Worm (Caenorhabditis elegans) whole organism, L1 larva: Measurements from ENCODE around the gene F19F10.14.

Experiments
- C04F5.9 ChIP-seq: sonication (generic microtip); optimal IDR thresholded peaks from 2 replicates; lab custom pipeline; 2016; ENCODE audit warnings: missing genetic modification characterization, missing compliant biosample characterization
- C16A3.4 ChIP-seq: fragments of 150-350 bp; optimal IDR thresholded peaks from 2 replicates; lab custom pipeline; 2014; ENCODE audit warnings: missing biosample characterization, missing genetic modification characterization
- Y116A8C.19 ChIP-seq: sonication (generic microtip); optimal IDR thresholded peaks from 2 replicates; lab custom pipeline; 2016; ENCODE audit warnings: missing compliant biosample characterization, missing genetic modification characterization, borderline replicate concordance
- aha-1 ChIP-seq: fragments of 150-350 bp; optimal IDR thresholded peaks from 2 replicates; lab custom pipeline; 2014; ENCODE audit warnings: missing biosample characterization, missing genetic modification characterization
- ama-1 ChIP-seq: fragments of 150-350 bp; optimal IDR thresholded peaks from 2 replicates; lab custom pipeline; 2014
- blmp-1 ChIP-seq: fragments of 150-350 bp; optimal IDR thresholded peaks from 2 replicates; lab custom pipeline; 2014; ENCODE audit warnings: missing biosample characterization, missing genetic modification characterization
- ceh-82 ChIP-seq, 3 experiments: fragments of 150-350 bp in 1 of 3; sonication (generic microtip) in 2 of 3; optimal IDR thresholded peaks; 2 replicates each; lab custom pipeline; 2014 to 2017; ENCODE audit warnings: missing biosample characterization in 3 of 3, missing genetic modification characterization in 3 of 3
- dpl-1 ChIP-seq, 3 experiments: fragments of 150-350 bp in 2 of 3; sonication (generic microtip) in 1 of 3; optimal IDR thresholded peaks; 2 replicates each; lab custom pipeline; 2014 to 2017; ENCODE audit warnings: missing biosample characterization in 3 of 3, missing genetic modification characterization in 3 of 3, missing genetic modification reagents in 3 of 3
- dsc-1 ChIP-seq: sonication (generic microtip); optimal IDR thresholded peaks from 2 replicates; lab custom pipeline; 2016; ENCODE audit warnings: mild to moderate bottlenecking, missing genetic modification characterization, missing compliant biosample characterization
- efl-1 ChIP-seq, 4 experiments: fragments of 150-350 bp; optimal IDR thresholded peaks in 3 of 4; peaks in 1 of 4; 1 replicate in 1 of 4; 2 replicates in 3 of 4; lab custom pipeline; 2014; ENCODE audit warnings: missing biosample characterization in 2 of 4, missing genetic modification characterization in 2 of 4, missing genetic modification reagents in 2 of 4
- elt-2 ChIP-seq: sonication (generic microtip); optimal IDR thresholded peaks from 2 replicates; lab custom pipeline; 2016; ENCODE audit warnings: missing genetic modification characterization, mild to moderate bottlenecking, inconsistent platforms, missing compliant biosample characterization, missing genetic modification reagents
- fkh-10 ChIP-seq: sonication (generic microtip); optimal IDR thresholded peaks from 2 replicates; lab custom pipeline; 2017; ENCODE audit warnings: missing biosample characterization, missing genetic modification reagents, missing genetic modification characterization
- fkh-4 ChIP-seq: sonication (generic microtip); optimal IDR thresholded peaks from 2 replicates; lab custom pipeline; 2016; ENCODE audit warnings: missing compliant biosample characterization, missing genetic modification characterization, borderline replicate concordance
- grh-1 ChIP-seq: fragments of 200-800 bp; sonication (Bioruptor generic); IDR thresholded peaks from 2 replicates; pipeline ENCODE4 v1.3.6; 2022; ENCODE audit warnings: missing genetic modification reagents, missing genetic modification characterization, missing compliant biosample characterization
- hlh-17 ChIP-seq: fragments of 200-800 bp; sonication (Bioruptor generic); optimal IDR thresholded peaks from 2 replicates; lab custom pipeline; 2018; ENCODE audit warnings: missing genetic modification characterization, mild to moderate bottlenecking, missing compliant biosample characterization, moderate library complexity, borderline replicate concordance
- irx-1 ChIP-seq: sonication (generic microtip); optimal IDR thresholded peaks from 2 replicates; lab custom pipeline; 2016; ENCODE audit warnings: missing genetic modification characterization, missing compliant biosample characterization
- jun-1 ChIP-seq: fragments of 150-350 bp; optimal IDR thresholded peaks from 2 replicates; lab custom pipeline; 2014; ENCODE audit warnings: missing biosample characterization, missing genetic modification reagents, missing genetic modification characterization
- lin-15B ChIP-seq: fragments of 150-350 bp; sonication (generic microtip); optimal IDR thresholded peaks from 3 replicates; lab custom pipeline; 2014; ENCODE audit warnings: missing biosample characterization, missing genetic modification characterization
- lin-35 ChIP-seq, 2 experiments: fragments of 150-350 bp; optimal IDR thresholded peaks; 2 replicates each; lab custom pipeline; 2014; ENCODE audit warnings: missing biosample characterization in 2 of 2, missing genetic modification characterization in 2 of 2, missing genetic modification reagents in 2 of 2
- lir-3 ChIP-seq: sonication (generic microtip); optimal IDR thresholded peaks from 2 replicates; lab custom pipeline; 2016; ENCODE audit warnings: mild to moderate bottlenecking, missing genetic modification characterization, moderate library complexity, missing compliant biosample characterization; ENCODE audit not compliant: poor library complexity
- lsy-2 ChIP-seq, 2 experiments: fragments of 150-350 bp; optimal IDR thresholded peaks; 2 replicates each; lab custom pipeline; 2014; ENCODE audit warnings: missing biosample characterization in 2 of 2, missing genetic modification characterization in 2 of 2
- mab-9 ChIP-seq: fragments of 200-800 bp; sonication (Bioruptor generic); IDR thresholded peaks from 2 replicates; pipeline ENCODE4 v1.3.6; 2022; ENCODE audit warnings: missing genetic modification reagents, missing genetic modification characterization, missing compliant biosample characterization
- nhr-11 ChIP-seq: fragments of 150-350 bp; optimal IDR thresholded peaks from 2 replicates; lab custom pipeline; 2014; ENCODE audit warnings: missing biosample characterization, missing genetic modification characterization
- nhr-12 ChIP-seq: sonication (generic microtip); optimal IDR thresholded peaks from 2 replicates; lab custom pipeline; 2017; ENCODE audit warnings: missing biosample characterization, missing genetic modification characterization
- nhr-19 ChIP-seq: fragments of 200-800 bp; sonication (Bioruptor generic); conservative IDR thresholded peaks from 2 replicates; pipeline ENCODE4 v1.3.6; 2022; ENCODE audit warnings: missing genetic modification characterization, missing compliant biosample characterization
- nhr-20 ChIP-seq: sonication (generic microtip); optimal IDR thresholded peaks from 2 replicates; lab custom pipeline; 2016; ENCODE audit warnings: mild to moderate bottlenecking, missing genetic modification characterization, missing compliant biosample characterization
- nhr-28 ChIP-seq: fragments of 150-350 bp; optimal IDR thresholded peaks from 2 replicates; lab custom pipeline; 2014; ENCODE audit warnings: missing biosample characterization, missing genetic modification characterization
- nhr-77 ChIP-seq: fragments of 150-350 bp; optimal IDR thresholded peaks from 2 replicates; lab custom pipeline; 2014; ENCODE audit warnings: missing biosample characterization, missing genetic modification characterization
- nhr-85 ChIP-seq: sonication (generic microtip); peaks from one replicate; lab custom pipeline; 2016; ENCODE audit warnings: missing genetic modification characterization, inconsistent platforms, missing compliant biosample characterization
- nhr-90 ChIP-seq: sonication (generic microtip); optimal IDR thresholded peaks from 2 replicates; lab custom pipeline; 2016; ENCODE audit warnings: mild to moderate bottlenecking, missing genetic modification characterization, missing compliant biosample characterization; ENCODE audit not compliant: poor library complexity
- pag-3 ChIP-seq: sonication (generic microtip); optimal IDR thresholded peaks from 2 replicates; lab custom pipeline; 2017; ENCODE audit warnings: missing genetic modification characterization, mild to moderate bottlenecking, missing compliant biosample characterization, antibody characterized with exemption, borderline replicate concordance; ENCODE audit not compliant: insufficient read depth
- pax-3 ChIP-seq: fragments of 200-800 bp; sonication (Bioruptor generic); optimal IDR thresholded peaks from 2 replicates; lab custom pipeline; 2018; ENCODE audit warnings: mild to moderate bottlenecking, missing genetic modification characterization, moderate library complexity, missing compliant biosample characterization
- sptf-1 ChIP-seq: fragments of 150-350 bp; optimal IDR thresholded peaks from 2 replicates; lab custom pipeline; 2014; ENCODE audit warnings: missing biosample characterization, missing genetic modification characterization
- tlp-1 ChIP-seq: fragments of 150-350 bp; optimal IDR thresholded peaks from 2 replicates; lab custom pipeline; 2014; ENCODE audit warnings: missing biosample characterization, missing genetic modification characterization
- vab-15 ChIP-seq: sonication (generic microtip); optimal IDR thresholded peaks from 2 replicates; lab custom pipeline; 2017; ENCODE audit warnings: missing genotype, mild to moderate bottlenecking, missing genetic modification characterization, missing compliant biosample characterization
- xbp-1 ChIP-seq: sonication (generic microtip); optimal IDR thresholded peaks from 2 replicates; lab custom pipeline; 2016; ENCODE audit warnings: missing genetic modification characterization, missing compliant biosample characterization
- ztf-11 ChIP-seq, 2 experiments: sonication (generic microtip); optimal IDR thresholded peaks; 2 replicates each; lab custom pipeline; 2016 to 2017; ENCODE audit warnings: missing genetic modification characterization in 2 of 2, missing biosample characterization in 1 of 2, missing compliant biosample characterization in 1 of 2

F19F10.14 gene

DNA sequence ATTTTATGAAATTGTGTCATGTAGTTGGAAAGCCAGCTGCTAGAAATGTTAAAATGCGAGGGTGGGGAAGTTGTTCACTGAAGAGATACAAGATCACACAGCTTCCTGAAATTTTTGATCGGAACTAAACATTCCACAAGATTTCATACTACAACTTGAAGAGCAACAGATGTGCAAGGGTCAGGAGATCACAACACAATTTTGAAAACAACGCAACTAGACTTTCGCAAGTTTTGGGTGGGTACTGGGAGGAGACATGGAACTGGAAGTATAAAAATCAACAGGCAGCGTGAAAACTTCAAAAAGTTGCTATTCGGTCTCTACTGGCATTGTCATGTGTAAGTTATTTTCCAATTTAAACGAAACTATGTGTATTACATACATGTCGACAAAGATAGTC lies 19.0 kb downstream of the F19F10.14 start, which contains the start of gene F19F10.3:
Gene F19F10.3, plus strand, starts transcription at position 301 of the 400 bp plus-strand sequence.
- peak; percentile 23 for TF ChIP-seq dsc-1 (tag; lab: Kevin White, UChicago)
- TF ChIP-seq ztf-11 (tag; optimal IDR thresholded peaks at IDR 0.05; lab: Kevin White, UChicago): no peak
- TF ChIP-seq irx-1 (tag; lab: Kevin White, UChicago): no peak

DNA sequence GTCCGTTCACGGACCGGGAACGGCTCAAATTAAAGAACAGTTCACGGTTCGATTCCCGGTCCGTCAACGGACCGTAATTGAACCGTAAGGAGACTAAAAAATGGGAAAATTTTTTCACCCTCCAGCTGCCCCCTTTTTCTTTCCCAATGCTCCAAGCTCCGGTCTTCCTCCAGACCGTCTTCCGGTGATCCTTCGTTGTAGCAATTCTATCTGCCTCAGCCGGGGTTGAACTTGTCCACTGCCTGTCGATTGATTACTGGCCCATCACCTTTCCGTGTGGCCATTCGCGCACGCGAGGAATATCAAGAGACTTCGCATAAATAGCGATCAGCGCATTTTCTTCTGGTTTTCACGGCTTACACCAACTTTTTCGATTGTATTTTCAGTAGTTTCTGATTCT lies 22.4 kb downstream of the F19F10.14 start:
- TF ChIP-seq nhr-19 (GFP tag; lab: Robert Waterston, UW) (peak; percentile 36), nhr-90 (peak; percentile 10), grh-1 (0 out of 2 replicates have a peak, but pooled peaks have one; percentile 30), nhr-85 (tag; lab: Kevin White, UChicago) (peak; percentile 52)

DNA sequence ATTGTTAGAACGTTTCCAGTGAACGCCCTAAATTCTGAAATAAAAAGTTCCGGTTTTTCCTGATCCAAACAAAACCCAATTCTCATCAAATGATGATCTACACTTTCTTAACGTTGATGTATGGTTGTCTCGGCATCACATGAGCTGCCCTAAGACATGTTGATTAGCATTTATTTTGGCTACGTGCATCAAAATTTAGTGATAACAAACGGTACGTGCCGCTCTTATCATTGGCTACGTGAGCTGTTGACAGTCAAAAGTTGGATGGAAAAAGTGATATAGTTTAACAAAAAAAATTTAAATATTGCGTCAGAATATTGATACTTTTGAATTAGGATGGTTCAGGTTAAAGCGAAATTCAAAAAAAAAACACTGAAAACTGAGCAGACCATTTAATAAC lies 22.8 kb downstream of the F19F10.14 start:
- TF ChIP-seq pax-3 (tag; lab: Kevin White, UChicago): no peak
- TF ChIP-seq lin-35 (GFP tag; optimal IDR thresholded peaks at IDR 0.05; lab: Kevin White, UChicago): peak in 1 of 2 experiments; percentile 6
- peak; percentile 88 for TF ChIP-seq elt-2
- no peak for TF ChIP-seq nhr-28 (tag; lab: Kevin White, UChicago)
- TF ChIP-seq efl-1 (optimal IDR thresholded peaks at IDR 0.05; lab: Kevin White, UChicago): no peak
- no peak for TF ChIP-seq efl-1 (GFP tag; optimal IDR thresholded peaks at IDR 0.05 in 1 of 2; lab: Kevin White, UChicago)
- no peak for TF ChIP-seq ztf-11 (tag; optimal IDR thresholded peaks at IDR 0.05; lab: Kevin White, UChicago)

DNA sequence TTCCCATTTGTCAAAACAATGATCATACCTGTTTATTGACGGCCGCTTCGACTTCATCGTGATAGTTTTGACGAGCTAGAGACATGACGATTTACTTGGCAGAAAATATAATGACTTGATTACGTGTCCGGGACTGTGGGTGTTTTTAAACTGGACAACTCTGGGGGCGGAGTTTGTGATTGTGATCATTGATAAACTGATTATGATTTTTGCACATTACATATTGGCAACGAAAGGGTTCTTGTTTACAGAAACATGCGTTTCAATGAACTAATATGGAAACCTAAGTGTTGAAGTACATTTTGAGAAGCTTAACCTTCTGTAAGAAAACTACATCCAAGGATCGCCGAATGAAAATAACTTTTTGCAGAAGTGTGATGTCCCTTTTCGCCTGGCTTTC lies 23.4 kb downstream of the F19F10.14 start, which contains the start of gene ftn-1:
Gene ftn-1, minus strand, starts transcription at position 101 of the 400 bp plus-strand sequence.
- TF ChIP-seq Y116A8C.19 (tag; lab: Kevin White, UChicago): no peak
- TF ChIP-seq lin-35 (GFP tag; optimal IDR thresholded peaks at IDR 0.05; lab: Kevin White, UChicago): no peak
- TF ChIP-seq lsy-2 (tag; optimal IDR thresholded peaks at IDR 0.05; lab: Kevin White, UChicago): no peak
- TF ChIP-seq C16A3.4: no peak
- TF ChIP-seq nhr-19 (GFP tag; lab: Robert Waterston, UW): no peak
- TF ChIP-seq irx-1 (tag; lab: Kevin White, UChicago): no peak
- no peak for TF ChIP-seq fkh-10 (GFP tag; lab: Kevin White, UChicago)

DNA sequence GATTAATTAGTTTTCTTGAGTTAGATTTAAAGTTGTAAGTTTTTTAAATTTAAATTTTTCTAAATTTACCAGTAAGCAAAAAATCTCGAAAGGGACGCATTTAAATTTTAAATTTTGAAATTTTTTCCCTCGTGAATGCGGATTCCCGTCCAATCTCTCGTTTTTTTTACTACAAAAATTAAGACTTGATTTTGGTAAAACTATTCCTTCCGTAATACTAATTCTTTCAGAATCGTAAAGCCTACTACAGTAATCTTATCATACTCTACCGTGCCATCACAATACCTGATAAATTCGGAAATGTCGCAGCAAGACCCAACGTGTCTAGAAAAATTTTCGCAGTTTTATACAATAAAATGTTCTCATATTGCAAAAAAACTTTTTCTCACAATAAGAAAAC lies 25.7 kb downstream of the F19F10.14 start, which contains the start of the genes C54F6.19 and nhx-3:
Gene C54F6.19, plus strand, starts transcription at position 301 of the 400 bp plus-strand sequence.
Gene nhx-3, minus strand, starts transcription at position 337 of the 400 bp plus-strand sequence.
- TF ChIP-seq dpl-1 (GFP tag; optimal IDR thresholded peaks at IDR 0.05; lab: Kevin White, UChicago) (no peak), nhr-85 (tag; lab: Kevin White, UChicago) (no peak), grh-1 (no peak), mab-9 (GFP tag; lab: Robert Waterston, UW) (no peak), efl-1 (optimal IDR thresholded peaks at IDR 0.05; lab: Kevin White, UChicago) (no peak), efl-1 (GFP tag; optimal IDR thresholded peaks at IDR 0.05 in 1 of 2; lab: Kevin White, UChicago) (no peak), pax-3 (tag; lab: Kevin White, UChicago) (no peak), dsc-1 (tag; lab: Kevin White, UChicago) (no peak)

DNA sequence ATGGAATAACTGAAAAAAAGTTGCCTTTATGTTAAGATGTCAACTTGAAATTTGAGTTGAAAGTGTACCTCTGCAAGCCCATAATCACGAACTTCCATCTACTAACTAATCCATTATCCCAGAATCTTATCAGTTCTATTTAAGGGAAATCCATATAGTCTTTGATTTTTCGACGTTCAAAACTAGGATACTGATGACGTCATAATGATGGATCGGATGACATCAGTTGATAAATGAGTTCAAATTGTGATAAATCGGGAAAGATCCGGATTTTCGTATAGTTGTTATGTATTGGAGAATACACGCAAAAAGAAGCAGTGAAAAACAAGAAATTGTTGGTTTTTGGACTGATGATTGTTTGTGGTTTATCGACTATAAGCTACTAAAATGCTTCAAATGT lies 27.1 kb downstream of the F19F10.14 start:
- TF ChIP-seq blmp-1 (tag; lab: Kevin White, UChicago) (peak; percentile 10), aha-1 (no peak), lin-15B (tag; lab: Kevin White, UChicago) (no peak)

DNA sequence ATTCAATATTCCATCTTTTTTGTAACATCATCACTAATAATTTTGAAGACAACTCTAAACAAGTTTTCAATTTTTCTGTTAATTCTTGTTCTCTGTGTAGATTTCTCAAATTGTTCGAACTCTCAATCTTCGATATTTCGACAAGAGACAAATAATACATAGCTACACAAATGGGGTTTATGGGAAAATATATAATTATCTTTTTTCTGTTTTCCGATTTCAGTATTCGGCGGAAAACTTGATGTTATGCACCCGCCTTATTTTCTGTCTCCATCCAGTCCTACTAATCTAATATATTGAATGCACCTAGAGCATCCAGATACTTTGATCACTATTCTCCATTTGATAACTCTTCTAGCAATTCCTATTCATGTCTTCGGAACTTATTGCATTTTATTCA lies 31.8 kb downstream of the F19F10.14 start, which contains the start of gene srh-268:
Gene srh-268, plus strand, starts transcription at position 301 of the 400 bp plus-strand sequence.
- TF ChIP-seq vab-15 (tag; lab: Kevin White, UChicago): no peak
- TF ChIP-seq fkh-4 (tag; lab: Kevin White, UChicago): no peak
- TF ChIP-seq hlh-17 (GFP tag; lab: Kevin White, UChicago): no peak
- no peak for TF ChIP-seq nhr-11 (tag; lab: Kevin White, UChicago)
- no peak for TF ChIP-seq ama-1
- TF ChIP-seq nhr-77 (tag; lab: Kevin White, UChicago): no peak
- TF ChIP-seq sptf-1 (tag; lab: Kevin White, UChicago): no peak
- no peak for TF ChIP-seq tlp-1 (tag; lab: Kevin White, UChicago)
- TF ChIP-seq xbp-1: no peak
- no peak for TF ChIP-seq nhr-12 (tag; lab: Kevin White, UChicago)
- TF ChIP-seq Y116A8C.19 (tag; lab: Kevin White, UChicago): no peak
- TF ChIP-seq jun-1 (tag; lab: Kevin White, UChicago): no peak
- no peak for TF ChIP-seq pag-3 (tag; lab: Kevin White, UChicago)
- TF ChIP-seq ceh-82 (tag; optimal IDR thresholded peaks at IDR 0.05; lab: Kevin White, UChicago): no peak
- TF ChIP-seq nhr-20 (tag; lab: Kevin White, UChicago): no peak
- no peak for TF ChIP-seq grh-1
- no peak for TF ChIP-seq blmp-1 (tag; lab: Kevin White, UChicago)
- TF ChIP-seq lir-3 (tag; lab: Kevin White, UChicago): no peak
- no peak for TF ChIP-seq C04F5.9
